Worm (Caenorhabditis elegans) whole organism, L1 larva: ENCODE measurements around the gene ddx-17.

Source experiments
- C16A3.4 ChIP-seq: fragments of 150-350 bp; optimal IDR thresholded peaks from 2 replicates; lab custom pipeline; 2014; ENCODE audit warnings: missing biosample characterization, missing genetic modification characterization
- C34B4.2 ChIP-seq: sonication (generic microtip); optimal IDR thresholded peaks from 2 replicates; lab custom pipeline; 2017; ENCODE audit warnings: mild to moderate bottlenecking, missing genetic modification characterization, missing compliant biosample characterization
- alr-1 ChIP-seq: fragments of 200-800 bp; sonication (Bioruptor generic); optimal IDR thresholded peaks from 2 replicates; lab custom pipeline; 2018; ENCODE audit warnings: borderline replicate concordance, mild to moderate bottlenecking, missing genetic modification characterization, missing compliant biosample characterization
- aly-2 ChIP-seq: fragments of 150-350 bp; optimal IDR thresholded peaks from 2 replicates; lab custom pipeline; 2014; ENCODE audit warnings: missing biosample characterization, missing genetic modification characterization
- ama-1 ChIP-seq: fragments of 150-350 bp; optimal IDR thresholded peaks from 2 replicates; lab custom pipeline; 2014
- blmp-1 ChIP-seq: fragments of 150-350 bp; optimal IDR thresholded peaks from 2 replicates; lab custom pipeline; 2014; ENCODE audit warnings: missing biosample characterization, missing genetic modification characterization
- ceh-8 ChIP-seq: fragments of 200-800 bp; sonication (Bioruptor generic); optimal IDR thresholded peaks from 2 replicates; lab custom pipeline; 2018; ENCODE audit warnings: mild to moderate bottlenecking, missing genetic modification characterization, moderate library complexity, missing compliant biosample characterization
- ceh-82 ChIP-seq, 3 experiments: fragments of 150-350 bp in 1 of 3; sonication (generic microtip) in 2 of 3; optimal IDR thresholded peaks; 2 replicates each; lab custom pipeline; 2014 to 2017; ENCODE audit warnings: missing biosample characterization in 3 of 3, missing genetic modification characterization in 3 of 3
- ceh-88 ChIP-seq: fragments of 200-800 bp; sonication (Bioruptor generic); IDR thresholded peaks from 2 replicates; pipeline ENCODE4 v1.3.6; 2022; ENCODE audit warnings: missing genetic modification characterization, missing compliant biosample characterization
- ceh-90 ChIP-seq: sonication (generic microtip); optimal IDR thresholded peaks from 2 replicates; lab custom pipeline; 2016; ENCODE audit warnings: missing genetic modification characterization, missing compliant biosample characterization
- ces-1 ChIP-seq: fragments of 150-350 bp; optimal IDR thresholded peaks from 2 replicates; lab custom pipeline; 2014; ENCODE audit warnings: missing biosample characterization, missing genetic modification reagents, missing genetic modification characterization
- dsc-1 ChIP-seq: sonication (generic microtip); optimal IDR thresholded peaks from 2 replicates; lab custom pipeline; 2016; ENCODE audit warnings: mild to moderate bottlenecking, missing genetic modification characterization, missing compliant biosample characterization
- egl-27 ChIP-seq, 2 experiments: fragments of 150-350 bp in 1 of 2; sonication (generic microtip); optimal IDR thresholded peaks; 3 replicates each; lab custom pipeline; 2017 to 2018; ENCODE audit warnings: missing biosample characterization in 2 of 2, missing genetic modification characterization in 2 of 2, missing genetic modification reagents in 2 of 2
- elt-2 ChIP-seq: sonication (generic microtip); optimal IDR thresholded peaks from 2 replicates; lab custom pipeline; 2016; ENCODE audit warnings: missing genetic modification characterization, mild to moderate bottlenecking, inconsistent platforms, missing compliant biosample characterization, missing genetic modification reagents
- elt-3 ChIP-seq, 6 experiments: fragments of 150-350 bp in 1 of 6; sonication (generic microtip); optimal IDR thresholded peaks; 2 replicates each; lab custom pipeline; 2017 to 2018; ENCODE audit warnings: missing biosample characterization in 6 of 6, missing genetic modification characterization in 6 of 6, inconsistent platforms in 1 of 6
- ets-5 ChIP-seq: fragments of 200-800 bp; sonication (Bioruptor generic); IDR thresholded peaks from 2 replicates; pipeline ENCODE4 v1.3.6; 2022; ENCODE audit warnings: missing genetic modification characterization, missing compliant biosample characterization
- fkh-10 ChIP-seq: sonication (generic microtip); optimal IDR thresholded peaks from 2 replicates; lab custom pipeline; 2017; ENCODE audit warnings: missing biosample characterization, missing genetic modification reagents, missing genetic modification characterization
- fkh-4 ChIP-seq: sonication (generic microtip); optimal IDR thresholded peaks from 2 replicates; lab custom pipeline; 2016; ENCODE audit warnings: missing compliant biosample characterization, missing genetic modification characterization, borderline replicate concordance
- fos-1 ChIP-seq: fragments of 150-350 bp; optimal IDR thresholded peaks from 2 replicates; lab custom pipeline; 2014; ENCODE audit warnings: missing biosample characterization, missing genetic modification characterization
- hlh-4 ChIP-seq: sonication (generic microtip); optimal IDR thresholded peaks from 2 replicates; lab custom pipeline; 2016; ENCODE audit warnings: mild to moderate bottlenecking, missing genetic modification characterization, missing compliant biosample characterization
- hpl-2 ChIP-seq: fragments of 150-350 bp; optimal IDR thresholded peaks from 2 replicates; lab custom pipeline; 2014; ENCODE audit warnings: missing biosample characterization, missing genetic modification reagents, missing genetic modification characterization
- irx-1 ChIP-seq: sonication (generic microtip); optimal IDR thresholded peaks from 2 replicates; lab custom pipeline; 2016; ENCODE audit warnings: missing genetic modification characterization, missing compliant biosample characterization
- isw-1 ChIP-seq: fragments of 200-800 bp; sonication (Bioruptor generic); IDR thresholded peaks from 2 replicates; pipeline ENCODE4 v1.3.6; 2022; ENCODE audit warnings: missing genetic modification characterization, missing compliant biosample characterization
- lin-14 ChIP-seq: fragments of 200-800 bp; sonication (Bioruptor generic); optimal IDR thresholded peaks from 2 replicates; lab custom pipeline; 2018; ENCODE audit warnings: mild to moderate bottlenecking, missing genetic modification characterization, moderate library complexity, missing compliant biosample characterization
- lin-39 ChIP-seq: fragments of 150-350 bp; optimal IDR thresholded peaks from 2 replicates; lab custom pipeline; 2014; ENCODE audit warnings: missing biosample characterization, missing genetic modification reagents, missing genetic modification characterization
- lsy-2 ChIP-seq, 2 experiments: fragments of 150-350 bp; optimal IDR thresholded peaks; 2 replicates each; lab custom pipeline; 2014; ENCODE audit warnings: missing biosample characterization in 2 of 2, missing genetic modification characterization in 2 of 2
- mep-1 ChIP-seq: fragments of 150-350 bp; optimal IDR thresholded peaks from 2 replicates; lab custom pipeline; 2014; ENCODE audit warnings: missing biosample characterization, missing genetic modification characterization
- nhr-19 ChIP-seq: fragments of 200-800 bp; sonication (Bioruptor generic); conservative IDR thresholded peaks from 2 replicates; pipeline ENCODE4 v1.3.6; 2022; ENCODE audit warnings: missing genetic modification characterization, missing compliant biosample characterization
- nhr-20 ChIP-seq: sonication (generic microtip); optimal IDR thresholded peaks from 2 replicates; lab custom pipeline; 2016; ENCODE audit warnings: mild to moderate bottlenecking, missing genetic modification characterization, missing compliant biosample characterization
- nhr-47 ChIP-seq: sonication (generic microtip); optimal IDR thresholded peaks from 2 replicates; lab custom pipeline; 2016; ENCODE audit warnings: mild to moderate bottlenecking, missing genetic modification characterization, moderate library complexity, missing compliant biosample characterization
- nhr-71 ChIP-seq: sonication (generic microtip); optimal IDR thresholded peaks from 2 replicates; lab custom pipeline; 2016; ENCODE audit warnings: mild to moderate bottlenecking, missing genetic modification characterization, moderate library complexity, missing compliant biosample characterization
- nhr-85 ChIP-seq: sonication (generic microtip); peaks from one replicate; lab custom pipeline; 2016; ENCODE audit warnings: missing genetic modification characterization, inconsistent platforms, missing compliant biosample characterization
- nhr-90 ChIP-seq: sonication (generic microtip); optimal IDR thresholded peaks from 2 replicates; lab custom pipeline; 2016; ENCODE audit warnings: mild to moderate bottlenecking, missing genetic modification characterization, missing compliant biosample characterization; ENCODE audit not compliant: poor library complexity
- pag-3 ChIP-seq: sonication (generic microtip); optimal IDR thresholded peaks from 2 replicates; lab custom pipeline; 2017; ENCODE audit warnings: missing genetic modification characterization, mild to moderate bottlenecking, missing compliant biosample characterization, antibody characterized with exemption, borderline replicate concordance; ENCODE audit not compliant: insufficient read depth
- pax-3 ChIP-seq: fragments of 200-800 bp; sonication (Bioruptor generic); optimal IDR thresholded peaks from 2 replicates; lab custom pipeline; 2018; ENCODE audit warnings: mild to moderate bottlenecking, missing genetic modification characterization, moderate library complexity, missing compliant biosample characterization
- rnt-1 ChIP-seq: sonication (generic microtip); optimal IDR thresholded peaks from 2 replicates; lab custom pipeline; 2016; ENCODE audit warnings: mild to moderate bottlenecking, missing genetic modification characterization, moderate library complexity, missing compliant biosample characterization
- skn-1 ChIP-seq: fragments of 150-350 bp; optimal IDR thresholded peaks from 2 replicates; lab custom pipeline; 2014; ENCODE audit warnings: missing biosample characterization, missing genetic modification characterization
- snu-23 ChIP-seq: sonication (generic microtip); optimal IDR thresholded peaks from 2 replicates; lab custom pipeline; 2016; ENCODE audit warnings: missing genetic modification characterization, missing compliant biosample characterization
- sox-4 ChIP-seq: sonication (generic microtip); optimal IDR thresholded peaks from 2 replicates; lab custom pipeline; 2016; ENCODE audit warnings: missing genetic modification characterization, missing compliant biosample characterization
- sptf-1 ChIP-seq: fragments of 150-350 bp; optimal IDR thresholded peaks from 2 replicates; lab custom pipeline; 2014; ENCODE audit warnings: missing biosample characterization, missing genetic modification characterization
- swsn-7 ChIP-seq: sonication (generic microtip); optimal IDR thresholded peaks from 2 replicates; lab custom pipeline; 2016; ENCODE audit warnings: missing genetic modification characterization, missing compliant biosample characterization
- tbx-2 ChIP-seq: sonication (generic microtip); optimal IDR thresholded peaks from 2 replicates; lab custom pipeline; 2016; ENCODE audit warnings: missing genetic modification characterization, missing compliant biosample characterization
- tlp-1 ChIP-seq: fragments of 150-350 bp; optimal IDR thresholded peaks from 2 replicates; lab custom pipeline; 2014; ENCODE audit warnings: missing biosample characterization, missing genetic modification characterization
- unc-130 ChIP-seq: fragments of 150-350 bp; optimal IDR thresholded peaks from 2 replicates; lab custom pipeline; 2017; ENCODE audit warnings: missing biosample characterization, missing genetic modification characterization, inconsistent platforms
- unc-30 ChIP-seq: sonication (generic microtip); optimal IDR thresholded peaks from 2 replicates; lab custom pipeline; 2017; ENCODE audit warnings: missing biosample characterization, missing genetic modification characterization
- unc-62 ChIP-seq: fragments of 150-350 bp; optimal IDR thresholded peaks from 2 replicates; lab custom pipeline; 2014; ENCODE audit warnings: missing biosample characterization, missing genetic modification reagents, missing genetic modification characterization
- vab-15 ChIP-seq: sonication (generic microtip); optimal IDR thresholded peaks from 2 replicates; lab custom pipeline; 2017; ENCODE audit warnings: missing genotype, mild to moderate bottlenecking, missing genetic modification characterization, missing compliant biosample characterization
- ztf-11 ChIP-seq, 2 experiments: sonication (generic microtip); optimal IDR thresholded peaks; 2 replicates each; lab custom pipeline; 2016 to 2017; ENCODE audit warnings: missing genetic modification characterization in 2 of 2, missing biosample characterization in 1 of 2, missing compliant biosample characterization in 1 of 2
- ztf-4 ChIP-seq: fragments of 150-350 bp; optimal IDR thresholded peaks from 2 replicates; lab custom pipeline; 2014; ENCODE audit warnings: missing biosample characterization, missing genetic modification characterization

Gene ddx-17

ce11 chrV:14004342-14004741 lies 7.5 kb downstream of the ddx-17 start (continued):
- no peak for TF ChIP-seq ces-1 (GFP tag; lab: Kevin White, UChicago)
- TF ChIP-seq vab-15 (tag; lab: Kevin White, UChicago), result no peak
- no peak for TF ChIP-seq nhr-90 (tag; lab: Kevin White, UChicago)
- no peak for TF ChIP-seq ceh-90 (tag; lab: Kevin White, UChicago)
- peak; percentile 36 for TF ChIP-seq lin-14 (GFP tag; lab: Kevin White, UChicago)
- no peak for TF ChIP-seq ceh-8
- TF ChIP-seq ama-1 (lab: Kevin White, UChicago), result no peak
- no peak for TF ChIP-seq nhr-20
- peak; percentile 64 for TF ChIP-seq dsc-1 (tag; lab: Kevin White, UChicago)
- TF ChIP-seq elt-3 (tag; optimal IDR thresholded peaks at IDR 0.05; lab: Kevin White, UChicago), result no peak
- no peak for TF ChIP-seq unc-30 (tag; lab: Kevin White, UChicago)
- TF ChIP-seq ceh-88 (GFP tag; lab: Robert Waterston, UW), result no peak
- no peak for TF ChIP-seq egl-27 (tag; optimal IDR thresholded peaks at IDR 0.05; lab: Kevin White, UChicago)
- no peak for TF ChIP-seq sptf-1 (tag; lab: Kevin White, UChicago)
- no peak for TF ChIP-seq hlh-4 (tag; lab: Kevin White, UChicago)
- TF ChIP-seq nhr-85 (tag; lab: Kevin White, UChicago), result no peak
- no peak for TF ChIP-seq C34B4.2 (tag; lab: Kevin White, UChicago)
- no peak for TF ChIP-seq tbx-2 (tag; lab: Kevin White, UChicago)
- no peak for TF ChIP-seq swsn-7 (tag; lab: Kevin White, UChicago)
- TF ChIP-seq skn-1 (tag; lab: Kevin White, UChicago), result no peak
- no peak for TF ChIP-seq ztf-11 (tag; optimal IDR thresholded peaks at IDR 0.05; lab: Kevin White, UChicago)
- no peak for TF ChIP-seq aly-2 (tag; lab: Kevin White, UChicago)
- TF ChIP-seq ets-5 (GFP tag; lab: Robert Waterston, UW), result no peak
- peak; percentile 29 for TF ChIP-seq nhr-71 (tag; lab: Kevin White, UChicago)
- TF ChIP-seq elt-2 (tag; lab: Kevin White, UChicago), result no peak
- TF ChIP-seq mep-1 (tag; lab: Kevin White, UChicago), result no peak
- peak; percentile 29 for TF ChIP-seq fkh-10 (GFP tag; lab: Kevin White, UChicago)
- no peak for TF ChIP-seq pag-3
- no peak for TF ChIP-seq irx-1 (tag; lab: Kevin White, UChicago)
- peak; percentile 13 for TF ChIP-seq nhr-47 (tag; lab: Kevin White, UChicago)

ce11 chrV:14003587-14004156 lies 8.2 kb downstream of the ddx-17 start:
- TF ChIP-seq pax-3 (tag; lab: Kevin White, UChicago), result no peak
- TF ChIP-seq fos-1, result no peak
- peak; percentile 14 for TF ChIP-seq mep-1 (tag; lab: Kevin White, UChicago)
- peak; percentile 70 for TF ChIP-seq lin-14 (GFP tag; lab: Kevin White, UChicago)
- peak; percentile 1 for TF ChIP-seq snu-23
- TF ChIP-seq sox-4 (tag; lab: Kevin White, UChicago), result no peak
- peak; percentile 45 for TF ChIP-seq fkh-10 (GFP tag; lab: Kevin White, UChicago)
- no peak for TF ChIP-seq ztf-4
- TF ChIP-seq ceh-88 (GFP tag; lab: Robert Waterston, UW), result no peak
- TF ChIP-seq lin-39 (tag; lab: Kevin White, UChicago), result no peak
- no peak for TF ChIP-seq nhr-71 (tag; lab: Kevin White, UChicago)
- peak in 1 of 2 experiments; percentile 36 for TF ChIP-seq lsy-2 (tag; optimal IDR thresholded peaks at IDR 0.05; lab: Kevin White, UChicago)
- TF ChIP-seq ceh-8, result no peak
- no peak for TF ChIP-seq alr-1 (tag; lab: Kevin White, UChicago)
- no peak for TF ChIP-seq skn-1 (tag; lab: Kevin White, UChicago)
- no peak for TF ChIP-seq nhr-20
- no peak for TF ChIP-seq tlp-1 (tag; lab: Kevin White, UChicago)
- no peak for TF ChIP-seq hpl-2
- no peak for TF ChIP-seq ztf-11 (tag; optimal IDR thresholded peaks at IDR 0.05; lab: Kevin White, UChicago)
- TF ChIP-seq nhr-47 (tag; lab: Kevin White, UChicago), result no peak
- peak in 1 of 3 experiments; percentile 26 for TF ChIP-seq ceh-82 (tag; optimal IDR thresholded peaks at IDR 0.05; lab: Kevin White, UChicago)
- peak; percentile 2 for TF ChIP-seq C16A3.4 (tag; lab: Kevin White, UChicago)
- TF ChIP-seq isw-1 (GFP tag; lab: Robert Waterston, UW), result no peak
- TF ChIP-seq nhr-19, result peak; percentile 22
- TF ChIP-seq ceh-90 (tag; lab: Kevin White, UChicago), result no peak
- TF ChIP-seq unc-62 (GFP tag; lab: Kevin White, UChicago), result no peak
- TF ChIP-seq fkh-4 (tag; lab: Kevin White, UChicago), result no peak
- peak; percentile 39 for TF ChIP-seq dsc-1 (tag; lab: Kevin White, UChicago)
- no peak for TF ChIP-seq blmp-1
- peak; percentile 39 for TF ChIP-seq rnt-1 (tag; lab: Kevin White, UChicago)
- TF ChIP-seq unc-130 (tag; lab: Kevin White, UChicago), result peak; percentile 4
